Fruit fly (Drosophila melanogaster) whole organism, prepupa: Measurements from ENCODE around the gene CG13310.

ENCODE experiments used
- Blimp-1 ChIP-seq: fragments of 200-800 bp; sonication (Bioruptor generic); optimal IDR thresholded peaks from 3 replicates; lab custom pipeline; 2017; ENCODE audit warnings: missing biosample characterization, missing genetic modification characterization, mild to moderate bottlenecking, moderate library complexity, missing genetic modification reagents
- CG10631 ChIP-seq: fragments of 200-800 bp; sonication (Bioruptor generic); optimal IDR thresholded peaks from 2 replicates; lab custom pipeline; 2016; ENCODE audit warnings: missing biosample characterization, missing genetic modification characterization
- CG10669 ChIP-seq: fragments of 200-800 bp; sonication (Bioruptor generic); optimal IDR thresholded peaks from 3 replicates; lab custom pipeline; 2018; ENCODE audit warnings: missing biosample characterization, mild to moderate bottlenecking, missing genetic modification characterization, moderate library complexity
- CG11294 ChIP-seq: fragments of 200-800 bp; sonication (Bioruptor generic); IDR thresholded peaks from 2 replicates; pipeline ENCODE4 v1.3.6; 2022; ENCODE audit warnings: missing biosample characterization, missing genetic modification characterization
- CG11762 ChIP-seq: fragments of 200-800 bp; sonication (Bioruptor generic); optimal IDR thresholded peaks from 3 replicates; lab custom pipeline; 2016; ENCODE audit warnings: missing biosample characterization, missing genetic modification characterization; ENCODE audit not compliant: insufficient read depth
- CG11902 ChIP-seq: fragments of 200-800 bp; sonication (Bioruptor generic); optimal IDR thresholded peaks from 3 replicates; lab custom pipeline; 2016; ENCODE audit warnings: missing biosample characterization, missing genetic modification characterization
- CG1621 ChIP-seq: fragments of 200-800 bp; sonication (Bioruptor generic); optimal IDR thresholded peaks from 3 replicates; lab custom pipeline; 2018; ENCODE audit warnings: missing biosample characterization, mild to moderate bottlenecking, missing genetic modification characterization
- CG3032 ChIP-seq: fragments of 200-800 bp; optimal IDR thresholded peaks from 2 replicates; lab custom pipeline; 2019; ENCODE audit warnings: missing biosample characterization, mild to moderate bottlenecking, missing genetic modification characterization, moderate library complexity
- CG31627 ChIP-seq: fragments of 200-800 bp; sonication (Bioruptor generic); optimal IDR thresholded peaks from 3 replicates; lab custom pipeline; 2016; ENCODE audit warnings: missing biosample characterization, missing genetic modification characterization
- CG32006 ChIP-seq: fragments of 200-800 bp; sonication (Bioruptor generic); optimal IDR thresholded peaks from 3 replicates; lab custom pipeline; 2017; ENCODE audit warnings: missing biosample characterization, mild to moderate bottlenecking, missing genetic modification characterization
- CG3919 ChIP-seq: fragments of 200-800 bp; sonication (Bioruptor generic); optimal IDR thresholded peaks from 3 replicates; lab custom pipeline; 2016; ENCODE audit warnings: missing biosample characterization, missing genetic modification characterization
- CG6163 ChIP-seq: fragments of 200-800 bp; sonication (Bioruptor generic); IDR thresholded peaks from 3 replicates; pipeline ENCODE4 v1.3.6; 2022; ENCODE audit warnings: missing biosample characterization, missing genetic modification characterization
- CG6792 ChIP-seq: fragments of 200-800 bp; sonication (Bioruptor generic); optimal IDR thresholded peaks from 3 replicates; lab custom pipeline; 2016; ENCODE audit warnings: missing biosample characterization, missing genetic modification characterization
- CG6808 ChIP-seq: fragments of 200-800 bp; sonication (Bioruptor generic); optimal IDR thresholded peaks from 3 replicates; lab custom pipeline; 2017; ENCODE audit warnings: missing biosample characterization, missing genetic modification characterization, mild to moderate bottlenecking, moderate library complexity, missing genetic modification reagents
- CG6854 ChIP-seq: fragments of 200-800 bp; sonication (Bioruptor generic); optimal IDR thresholded peaks from 2 replicates; lab custom pipeline; 2017; ENCODE audit warnings: missing biosample characterization, mild to moderate bottlenecking, missing genetic modification characterization
- CG7368 ChIP-seq: fragments of 200-800 bp; sonication (Bioruptor generic); optimal IDR thresholded peaks from 3 replicates; lab custom pipeline; 2016; ENCODE audit warnings: missing biosample characterization, missing genetic modification characterization
- CG8119 ChIP-seq: fragments of 200-800 bp; sonication (Bioruptor generic); IDR thresholded peaks from 3 replicates; pipeline ENCODE4 v1.3.6; 2022; ENCODE audit warnings: missing biosample characterization, missing genetic modification characterization
- CG8319 ChIP-seq: fragments of 200-800 bp; sonication (Bioruptor generic); optimal IDR thresholded peaks from 3 replicates; lab custom pipeline; 2016; ENCODE audit warnings: missing biosample characterization, missing genetic modification characterization
- CG8632 ChIP-seq: fragments of 200-800 bp; sonication (Bioruptor generic); optimal IDR thresholded peaks from 3 replicates; lab custom pipeline; 2016; ENCODE audit warnings: missing biosample characterization, missing genetic modification characterization
- CG9139 ChIP-seq: fragments of 200-800 bp; sonication (Bioruptor generic); optimal IDR thresholded peaks from 3 replicates; lab custom pipeline; 2017; ENCODE audit warnings: missing biosample characterization, mild to moderate bottlenecking, missing genetic modification characterization
- Eip75B ChIP-seq: fragments of 200-800 bp; sonication (Bioruptor generic); optimal IDR thresholded peaks from 3 replicates; lab custom pipeline; 2016; ENCODE audit warnings: missing biosample characterization, missing genetic modification characterization
- Eip78C ChIP-seq: fragments of 200-800 bp; sonication (Bioruptor generic); peaks from one replicate; lab custom pipeline; 2016; ENCODE audit warnings: missing biosample characterization, missing genetic modification characterization
- Eip93F ChIP-seq: fragments of 200-800 bp; sonication (Bioruptor generic); optimal IDR thresholded peaks from 2 replicates; lab custom pipeline; 2016; ENCODE audit warnings: missing biosample characterization, mild to moderate bottlenecking, missing genetic modification characterization
- Ets21C ChIP-seq: fragments of 200-800 bp; sonication (Bioruptor generic); optimal IDR thresholded peaks from 3 replicates; lab custom pipeline; 2016; ENCODE audit warnings: missing biosample characterization, missing genetic modification characterization
- Ets96B ChIP-seq: fragments of 200-800 bp; optimal IDR thresholded peaks from 2 replicates; lab custom pipeline; 2019; ENCODE audit warnings: missing biosample characterization, mild to moderate bottlenecking, missing genetic modification characterization, moderate library complexity
- Gug ChIP-seq: fragments of 200-800 bp; sonication (Bioruptor generic); IDR thresholded peaks from 2 replicates; pipeline ENCODE4 v1.3.6; 2022; ENCODE audit warnings: missing biosample characterization, missing genetic modification characterization
- Hr38 ChIP-seq: sonication (Bioruptor generic); optimal IDR thresholded peaks from 2 replicates; lab custom pipeline; 2016; ENCODE audit warnings: missing biosample characterization, missing genetic modification characterization
- Hr39 ChIP-seq: fragments of 200-800 bp; sonication (Bioruptor generic); optimal IDR thresholded peaks from 2 replicates; lab custom pipeline; 2016; ENCODE audit warnings: missing biosample characterization, missing genetic modification characterization
- Hr4 ChIP-seq: fragments of 200-800 bp; sonication (Bioruptor generic); optimal IDR thresholded peaks from 3 replicates; lab custom pipeline; 2016; ENCODE audit warnings: missing biosample characterization, missing genetic modification characterization
- Lpt ChIP-seq: fragments of 200-800 bp; sonication (Bioruptor generic); optimal IDR thresholded peaks from 3 replicates; lab custom pipeline; 2016; ENCODE audit warnings: missing biosample characterization, missing genetic modification characterization
- Sox102F ChIP-seq: fragments of 200-800 bp; sonication (Bioruptor generic); optimal IDR thresholded peaks from 2 replicates; lab custom pipeline; 2016; ENCODE audit warnings: missing biosample characterization, mild to moderate bottlenecking, missing genetic modification characterization
- Sox14 ChIP-seq: fragments of 200-800 bp; sonication (Bioruptor generic); optimal IDR thresholded peaks from 3 replicates; lab custom pipeline; 2016; ENCODE audit warnings: missing biosample characterization, missing genetic modification characterization
- Sox15 ChIP-seq: fragments of 200-800 bp; sonication (Bioruptor generic); optimal IDR thresholded peaks from 3 replicates; lab custom pipeline; 2016; ENCODE audit warnings: missing biosample characterization, missing genetic modification characterization
- achi ChIP-seq: fragments of 200-800 bp; sonication (Bioruptor generic); optimal IDR thresholded peaks from 3 replicates; lab custom pipeline; 2016; ENCODE audit warnings: missing biosample characterization, missing genetic modification characterization
- acj6 ChIP-seq: fragments of 200-800 bp; sonication (Bioruptor generic); optimal IDR thresholded peaks from 3 replicates; lab custom pipeline; 2016; ENCODE audit warnings: missing biosample characterization, missing genetic modification characterization
- cyc ChIP-seq: fragments of 200-800 bp; sonication (Bioruptor generic); optimal IDR thresholded peaks from 3 replicates; lab custom pipeline; 2016; ENCODE audit warnings: missing biosample characterization, missing genetic modification characterization
- dac ChIP-seq: fragments of 200-800 bp; sonication (Bioruptor generic); optimal IDR thresholded peaks from 2 replicates; lab custom pipeline; 2017; ENCODE audit warnings: missing biosample characterization, mild to moderate bottlenecking, missing genetic modification characterization
- dsx ChIP-seq: fragments of 200-800 bp; optimal IDR thresholded peaks from 3 replicates; lab custom pipeline; 2019; ENCODE audit warnings: missing biosample characterization, mild to moderate bottlenecking, missing genetic modification characterization, moderate library complexity; ENCODE audit not compliant: poor library complexity, severe bottlenecking
- eg ChIP-seq: fragments of 200-800 bp; sonication (Bioruptor generic); IDR thresholded peaks from 3 replicates; pipeline ENCODE4 v1.3.6; 2022; ENCODE audit warnings: missing biosample characterization, missing genetic modification characterization
- esn ChIP-seq: fragments of 200-800 bp; sonication (Bioruptor generic); optimal IDR thresholded peaks from 2 replicates; lab custom pipeline; 2016; ENCODE audit warnings: missing biosample characterization, mild to moderate bottlenecking, missing genetic modification characterization, moderate library complexity
- fd59A ChIP-seq: fragments of 200-800 bp; sonication (Bioruptor generic); optimal IDR thresholded peaks from 2 replicates; lab custom pipeline; 2017; ENCODE audit warnings: missing biosample characterization, mild to moderate bottlenecking, missing genetic modification characterization, missing genetic modification reagents
- fd85E ChIP-seq: fragments of 200-800 bp; sonication (Bioruptor generic); optimal IDR thresholded peaks from 3 replicates; lab custom pipeline; 2016; ENCODE audit warnings: missing biosample characterization, missing genetic modification characterization
- fkh ChIP-seq: fragments of 200-800 bp; sonication (Bioruptor generic); optimal IDR thresholded peaks from 3 replicates; lab custom pipeline; 2017; ENCODE audit warnings: missing biosample characterization, mild to moderate bottlenecking, missing genetic modification characterization, moderate library complexity
- lz ChIP-seq: fragments of 200-800 bp; sonication (Bioruptor generic); optimal IDR thresholded peaks from 3 replicates; lab custom pipeline; 2016; ENCODE audit warnings: missing biosample characterization, missing genetic modification characterization
- pdm3 ChIP-seq: fragments of 200-800 bp; sonication (Bioruptor generic); optimal IDR thresholded peaks from 3 replicates; lab custom pipeline; 2016; ENCODE audit warnings: missing biosample characterization, missing genetic modification characterization
- salr ChIP-seq, 2 experiments: fragments of 200-800 bp; sonication (Bioruptor generic); optimal IDR thresholded peaks; 3 replicates each; lab custom pipeline; 2016 to 2018; ENCODE audit warnings: missing biosample characterization in 2 of 2, missing genetic modification characterization in 2 of 2, mild to moderate bottlenecking in 1 of 2
- spab ChIP-seq: fragments of 200-800 bp; sonication (Bioruptor generic); optimal IDR thresholded peaks from 2 replicates; lab custom pipeline; 2017; ENCODE audit warnings: missing biosample characterization, mild to moderate bottlenecking, missing genetic modification characterization, missing genetic modification reagents
- ss ChIP-seq, 2 experiments: fragments of 200-800 bp; sonication (Bioruptor generic); optimal IDR thresholded peaks; 2 replicates in 1 of 2; 3 replicates in 1 of 2; lab custom pipeline; 2017 to 2018; ENCODE audit warnings: mild to moderate bottlenecking in 2 of 2, missing biosample characterization in 2 of 2, missing genetic modification characterization in 2 of 2, moderate library complexity in 1 of 2
- svp ChIP-seq: fragments of 200-800 bp; sonication (Bioruptor generic); peaks from one replicate; lab custom pipeline; 2016; ENCODE audit warnings: missing biosample characterization, missing genetic modification characterization
- topi ChIP-seq: fragments of 200-800 bp; sonication (Bioruptor generic); optimal IDR thresholded peaks from 3 replicates; lab custom pipeline; 2016; ENCODE audit warnings: missing biosample characterization, missing genetic modification characterization
- vri ChIP-seq: fragments of 200-800 bp; sonication (Bioruptor generic); optimal IDR thresholded peaks from 3 replicates; lab custom pipeline; 2016; ENCODE audit warnings: missing biosample characterization, mild to moderate bottlenecking, missing genetic modification characterization

CG13310 gene

dm6 chr3L:8827133-8827867 is 27.0 kb upstream of the CG13310 start, which contains the start of gene dally:
TSS of gene dally (plus strand) at chr3L:8827505.
- TF ChIP-seq CG3032 (tag; lab: Kevin White, UChicago) (no peak), Sox15 (GFP tag; lab: Kevin White, UChicago) (no peak), CG7368 (peak; percentile 45), Hr39 (GFP tag; lab: Kevin White, UChicago) (no peak), CG11762 (GFP tag; lab: Kevin White, UChicago) (no peak), fd59A (no peak), CG10631 (GFP tag; lab: Kevin White, UChicago) (no peak), salr (GFP tag; optimal IDR thresholded peaks at IDR 0.05; lab: Kevin White, UChicago) (peak in 1 of 2 experiments; percentile 16), Ets21C (GFP tag; lab: Kevin White, UChicago) (no peak), CG9139 (GFP tag; lab: Kevin White, UChicago) (peak; percentile 64), eg (GFP tag; lab: Robert Waterston, UW) (peak; percentile 60; the same call in 2 of the 3 replicates), CG31627 (GFP tag; lab: Kevin White, UChicago) (no peak), svp (GFP tag; lab: Kevin White, UChicago) (no peak), ss (GFP tag; optimal IDR thresholded peaks at IDR 0.05; lab: Kevin White, UChicago) (peak; percentile 60 to 67), Eip75B (GFP tag; lab: Kevin White, UChicago) (peak; percentile 50), Eip93F (GFP tag; lab: Kevin White, UChicago) (no peak), Sox14 (peak; percentile 27), CG11294 (GFP tag; lab: Robert Waterston, UW) (no peak), esn (GFP tag; lab: Kevin White, UChicago) (peak; percentile 60), Hr4 (GFP tag; lab: Kevin White, UChicago) (no peak), dsx (GFP tag; lab: Kevin White, UChicago) (peak; percentile 47), CG1621 (tag; lab: Kevin White, UChicago) (peak; percentile 16), CG3919 (GFP tag; lab: Kevin White, UChicago) (peak; percentile 8), Sox102F (GFP tag; lab: Kevin White, UChicago) (peak; percentile 64), CG8632 (GFP tag; lab: Kevin White, UChicago) (peak; percentile 9), CG11902 (GFP tag; lab: Kevin White, UChicago) (no peak), CG6163 (peak; percentile 75), CG8119 (GFP tag; lab: Robert Waterston, UW) (peak; percentile 57; the same call in 1 of the 3 replicates), cyc (no peak), CG8319 (no peak), CG6808 (GFP tag; lab: Kevin White, UChicago) (no peak), Gug (GFP tag; lab: Robert Waterston, UW) (no peak), topi (GFP tag; lab: Kevin White, UChicago) (peak; percentile 30), pdm3 (no peak), achi (no peak), Ets96B (tag; lab: Kevin White, UChicago) (peak; percentile 13), spab (GFP tag; lab: Kevin White, UChicago) (no peak), CG6792 (GFP tag; lab: Kevin White, UChicago) (no peak), Eip78C (peak; percentile 84), Lpt (GFP tag; lab: Kevin White, UChicago) (no peak), vri (GFP tag; lab: Kevin White, UChicago) (peak; percentile 58), Blimp-1 (GFP tag; lab: Kevin White, UChicago) (no peak), CG10669 (GFP tag; lab: Kevin White, UChicago) (peak; percentile 17), Hr38 (no peak), CG6854 (GFP tag; lab: Kevin White, UChicago) (peak; percentile 53), CG32006 (no peak), fd85E (GFP tag; lab: Kevin White, UChicago) (no peak), fkh (GFP tag; lab: Kevin White, UChicago) (peak; percentile 40), lz (peak; percentile 27), dac (GFP tag; lab: Kevin White, UChicago) (no peak), acj6 (GFP tag; lab: Kevin White, UChicago) (no peak)
